Worm (Caenorhabditis elegans): Measurements from ENCODE around the gene ima-1.

ima-1 gene

ce11 chrV:11225981-11226380, 13.5 kb upstream of the ima-1 start, which contains the start of gene bgal-1:
TSS of gene bgal-1 (minus strand) at chrV:11226018.
- TF ChIP-seq hlh-1 (tag; optimal IDR thresholded peaks at IDR 0.05) = peak; percentile 68
- no peak for TF ChIP-seq mep-1 (tag; optimal IDR thresholded peaks at IDR 0.05)
- TF ChIP-seq unc-62 (GFP tag; optimal IDR thresholded peaks at IDR 0.05) = peak; percentile 84

ce11 chrV:11228653-11229173, 10.8 kb upstream of the ima-1 start, which contains the start of gene pqn-70:
TSS of gene pqn-70 (minus strand) at chrV:11228703.
- TF ChIP-seq elt-3 (tag; optimal IDR thresholded peaks at IDR 0.05) (peak; percentile 1), nhr-28 (tag; optimal IDR thresholded peaks at IDR 0.05) (no peak), sem-2 (GFP tag; optimal IDR thresholded peaks at IDR 0.05) (no peak), hlh-1 (tag; optimal IDR thresholded peaks at IDR 0.05) (no peak), ces-1 (GFP tag; optimal IDR thresholded peaks at IDR 0.05) (peak; percentile 86), unc-120 (tag; optimal IDR thresholded peaks at IDR 0.05; ENCODE audit: poor library complexity, severe bottlenecking) (peak; percentile 98), ceh-39 (tag; optimal IDR thresholded peaks at IDR 0.05) (peak; percentile 92), lin-32 (GFP tag; optimal IDR thresholded peaks at IDR 0.05) (no peak), zip-8 (tag; optimal IDR thresholded peaks at IDR 0.05) (no peak), flh-1 (GFP tag; optimal IDR thresholded peaks at IDR 0.05) (no peak), lin-13 (tag; optimal IDR thresholded peaks at IDR 0.05) (peak; percentile 66), mep-1 (tag; optimal IDR thresholded peaks at IDR 0.05) (peak; percentile 91), blmp-1 (tag; optimal IDR thresholded peaks at IDR 0.05) (no peak), unc-62 (GFP tag; optimal IDR thresholded peaks at IDR 0.05) (no peak), ceh-83 (GFP tag; optimal IDR thresholded peaks at IDR 0.05) (peak; percentile 62), sptf-1 (tag; optimal IDR thresholded peaks at IDR 0.05) (no peak), drap-1 (GFP tag; optimal IDR thresholded peaks at IDR 0.05) (peak; percentile 28), mls-2 (tag; optimal IDR thresholded peaks at IDR 0.05) (peak; percentile 25), nhr-76 (tag; optimal IDR thresholded peaks at IDR 0.05) (no peak), cnd-1 (tag; optimal IDR thresholded peaks at IDR 0.05) (no peak), nhr-2 (tag; optimal IDR thresholded peaks at IDR 0.05) (peak; percentile 5), pha-4 (tag; optimal IDR thresholded peaks at IDR 0.05) (peak; percentile 44), nhr-237 (tag; optimal IDR thresholded peaks at IDR 0.05) (peak; percentile 5), snpc-4 (tag; optimal IDR thresholded peaks at IDR 0.05) (no peak), nhr-12 (tag; optimal IDR thresholded peaks at IDR 0.05) (peak; percentile 8), bed-3 (GFP tag; optimal IDR thresholded peaks at IDR 0.05) (no peak), M03D4.4 (tag; optimal IDR thresholded peaks at IDR 0.05) (peak; percentile 26), tbx-8 (GFP tag; optimal IDR thresholded peaks at IDR 0.05) (no peak), mab-5 (tag; optimal IDR thresholded peaks at IDR 0.05) (no peak), ztf-11 (tag; optimal IDR thresholded peaks at IDR 0.05) (no peak), ceh-43 (GFP tag; optimal IDR thresholded peaks at IDR 0.05) (no peak), ham-2 (GFP tag; optimal IDR thresholded peaks at IDR 0.05) (no peak), elt-1 (tag; optimal IDR thresholded peaks at IDR 0.05; ENCODE audit: borderline replicate concordance, insufficient read depth) (no peak), lsy-2 (tag; optimal IDR thresholded peaks at IDR 0.05) (peak; percentile 50), unc-39 (tag; optimal IDR thresholded peaks at IDR 0.05) (no peak)

ce11 chrV:11231177-11231576, 8.3 kb upstream of the ima-1 start:
- TF ChIP-seq nhr-237 (tag; optimal IDR thresholded peaks at IDR 0.05) (no peak), unc-120 (tag; optimal IDR thresholded peaks at IDR 0.05; ENCODE audit: poor library complexity, severe bottlenecking) (no peak), mep-1 (tag; optimal IDR thresholded peaks at IDR 0.05) (no peak), nhr-76 (tag; optimal IDR thresholded peaks at IDR 0.05) (no peak), nhr-28 (tag; optimal IDR thresholded peaks at IDR 0.05) (no peak), sptf-1 (tag; optimal IDR thresholded peaks at IDR 0.05) (no peak), drap-1 (GFP tag; optimal IDR thresholded peaks at IDR 0.05) (no peak), ceh-43 (GFP tag; optimal IDR thresholded peaks at IDR 0.05) (no peak), lin-13 (tag; optimal IDR thresholded peaks at IDR 0.05) (no peak), ceh-39 (tag; optimal IDR thresholded peaks at IDR 0.05) (no peak)

- TF ChIP-seq nhr-76 (tag; optimal IDR thresholded peaks at IDR 0.05) (no peak), elt-3 (tag; optimal IDR thresholded peaks at IDR 0.05) (no peak), ceh-39 (tag; optimal IDR thresholded peaks at IDR 0.05) (no peak), ces-1 (GFP tag; optimal IDR thresholded peaks at IDR 0.05) (no peak)
Measured at ce11 chrV:11234350-11234749, 5.1 kb upstream of the ima-1 start, which contains the start of gene T19B10.5. TSS of gene T19B10.5 (plus strand) at chrV:11234650.
